Worm (Caenorhabditis elegans): ENCODE measurements around the gene lys-10.

DNA sequence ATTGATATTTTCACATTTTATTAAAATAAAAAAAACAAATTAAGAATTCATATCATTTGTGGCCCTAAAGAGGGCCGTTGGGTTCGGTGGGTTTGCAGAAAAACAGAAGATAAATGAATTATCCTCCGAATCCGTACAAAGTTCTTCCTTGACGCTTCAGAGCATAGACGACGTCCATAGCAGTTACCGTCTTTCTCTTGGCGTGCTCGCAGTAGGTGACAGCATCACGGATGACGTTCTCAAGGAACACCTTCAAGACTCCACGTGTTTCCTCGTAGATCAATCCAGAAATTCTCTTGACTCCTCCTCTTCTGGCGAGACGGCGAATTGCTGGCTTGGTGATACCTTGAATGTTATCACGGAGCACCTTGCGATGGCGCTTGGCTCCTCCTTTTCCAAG is 928 bp downstream of the lys-10 start:
- TF ChIP-seq fos-1 (tag; optimal IDR thresholded peaks at IDR 0.05): no peak
- no peak for TF ChIP-seq unc-62 (GFP tag; optimal IDR thresholded peaks at IDR 0.05)
- no peak for TF ChIP-seq nhr-237 (tag; optimal IDR thresholded peaks at IDR 0.05)
- TF ChIP-seq elt-2 (tag; optimal IDR thresholded peaks at IDR 0.05): no peak
- no peak for TF ChIP-seq tbx-2 (tag; optimal IDR thresholded peaks at IDR 0.05)
